Fruit fly (Drosophila melanogaster): ENCODE data around the gene Wdr82.

Wdr82 gene

dm6 chr2L:8370364-8371326, 3.6 kb upstream of the Wdr82 start, which contains the start of gene CG17292:
Gene CG17292, plus strand, starts transcription at chr2L:8370454.
- peak; percentile 98 for TF ChIP-seq Vsx2 (GFP tag; optimal IDR thresholded peaks at IDR 0.05; ENCODE audit: partially characterized antibody)
- TF ChIP-seq Mio (GFP tag; optimal IDR thresholded peaks at IDR 0.05), result no peak
- no peak for TF ChIP-seq lola (GFP tag; optimal IDR thresholded peaks at IDR 0.05)
- TF ChIP-seq dl (GFP tag; optimal IDR thresholded peaks at IDR 0.05; ENCODE audit: insufficient read depth in 1 of 2, partially characterized antibody in 2 of 2), result no peak
- TF ChIP-seq Sp1 (GFP tag; optimal IDR thresholded peaks at IDR 0.05), result no peak
- TF ChIP-seq Jra (GFP tag; optimal IDR thresholded peaks at IDR 0.05), result no peak
- TF ChIP-seq fru (GFP tag; optimal IDR thresholded peaks at IDR 0.05), result no peak
- no peak for TF ChIP-seq CG9705 (GFP tag; optimal IDR thresholded peaks at IDR 0.05)
- peak; percentile 55 for TF ChIP-seq Hnf4 (GFP tag; optimal IDR thresholded peaks at IDR 0.05)
- no peak for TF ChIP-seq CrebA (GFP tag; optimal IDR thresholded peaks at IDR 0.05; ENCODE audit: borderline replicate concordance)
- peak; percentile 49 for TF ChIP-seq rgr (GFP tag; optimal IDR thresholded peaks at IDR 0.05)
- no peak for TF ChIP-seq N (GFP tag; optimal IDR thresholded peaks at IDR 0.05)
- no peak for TF ChIP-seq dmrt93B (GFP tag; optimal IDR thresholded peaks at IDR 0.05)
- TF ChIP-seq foxo (GFP tag; optimal IDR thresholded peaks at IDR 0.05), result peak in 1 of 2 experiments; percentile 17
- TF ChIP-seq tai (GFP tag; optimal IDR thresholded peaks at IDR 0.05), result no peak
- TF ChIP-seq GATAd (GFP tag; optimal IDR thresholded peaks at IDR 0.05), result no peak
- peak; percentile 87 for TF ChIP-seq Dif (GFP tag; optimal IDR thresholded peaks at IDR 0.05; ENCODE audit: partially characterized antibody)
- TF ChIP-seq Rel (GFP tag; optimal IDR thresholded peaks at IDR 0.05), result no peak
- TF ChIP-seq Rel (tag; optimal IDR thresholded peaks at IDR 0.05), result peak; percentile 48
- peak; percentile 15 for TF ChIP-seq br (GFP tag; optimal IDR thresholded peaks at IDR 0.05)
- peak; percentile 3 for TF ChIP-seq Hr83 (GFP tag; optimal IDR thresholded peaks at IDR 0.05; ENCODE audit: poor library complexity, severe bottlenecking)
- no peak for TF ChIP-seq Myc (optimal IDR thresholded peaks at IDR 0.05)
- TF ChIP-seq CG32264 (GFP tag; optimal IDR thresholded peaks at IDR 0.05), result no peak
- TF ChIP-seq OdsH (GFP tag; optimal IDR thresholded peaks at IDR 0.05), result peak; percentile 68
- peak; percentile 41 for TF ChIP-seq h (GFP tag; optimal IDR thresholded peaks at IDR 0.05)
- TF ChIP-seq dsf (GFP tag; optimal IDR thresholded peaks at IDR 0.05; ENCODE audit: borderline replicate concordance), result no peak
- no peak for TF ChIP-seq ey (GFP tag; optimal IDR thresholded peaks at IDR 0.05)

- TF ChIP-seq Hr83 (GFP tag; optimal IDR thresholded peaks at IDR 0.05; ENCODE audit: poor library complexity, severe bottlenecking) (no peak), fru (GFP tag; optimal IDR thresholded peaks at IDR 0.05) (no peak), woc (GFP tag; optimal IDR thresholded peaks at IDR 0.05) (no peak), CrebA (GFP tag; optimal IDR thresholded peaks at IDR 0.05; ENCODE audit: borderline replicate concordance) (no peak)
Measured at dm6 chr2L:8371354-8371937, 2.8 kb upstream of the Wdr82 start.

dm6 chr2L:8372248-8372647, 2.0 kb upstream of the Wdr82 start:
- TF ChIP-seq jim (GFP tag; optimal IDR thresholded peaks at IDR 0.05), result no peak
- TF ChIP-seq Rel (GFP tag; optimal IDR thresholded peaks at IDR 0.05), result no peak
- TF ChIP-seq Rel (tag; optimal IDR thresholded peaks at IDR 0.05), result peak; percentile 27

dm6 chr2L:8376717-8377116, 2.5 kb downstream of the Wdr82 start, which contains the start of the genes CG13390 and CG17294:
Gene CG13390, minus strand, starts transcription at chr2L:8376797.
Gene CG17294, plus strand, starts transcription at chr2L:8377035.
- no peak for TF ChIP-seq usp (GFP tag; optimal IDR thresholded peaks at IDR 0.05)
- TF ChIP-seq Vsx2 (GFP tag; optimal IDR thresholded peaks at IDR 0.05; ENCODE audit: partially characterized antibody), result no peak
- no peak for TF ChIP-seq Hr78 (GFP tag; optimal IDR thresholded peaks at IDR 0.05)
- TF ChIP-seq CrebA (GFP tag; optimal IDR thresholded peaks at IDR 0.05; ENCODE audit: borderline replicate concordance), result no peak
- TF ChIP-seq Sp1 (GFP tag; optimal IDR thresholded peaks at IDR 0.05), result peak; percentile 100
- peak; percentile 99 for TF ChIP-seq Hnf4 (GFP tag; optimal IDR thresholded peaks at IDR 0.05)
- peak; percentile 99 for TF ChIP-seq psq (GFP tag; optimal IDR thresholded peaks at IDR 0.05)
- peak; percentile 83 for TF ChIP-seq Hr83 (GFP tag; optimal IDR thresholded peaks at IDR 0.05; ENCODE audit: poor library complexity, severe bottlenecking)
- peak; percentile 98 for TF ChIP-seq Jra (GFP tag; optimal IDR thresholded peaks at IDR 0.05)
- TF ChIP-seq Myc (optimal IDR thresholded peaks at IDR 0.05), result no peak
- TF ChIP-seq Mio (GFP tag; optimal IDR thresholded peaks at IDR 0.05), result peak; percentile 85
- TF ChIP-seq OdsH (GFP tag; optimal IDR thresholded peaks at IDR 0.05), result peak; percentile 99
- peak; percentile 97 for TF ChIP-seq br (GFP tag; optimal IDR thresholded peaks at IDR 0.05)
- TF ChIP-seq CG9705 (GFP tag; optimal IDR thresholded peaks at IDR 0.05), result peak; percentile 99
- TF ChIP-seq Rel (GFP tag; optimal IDR thresholded peaks at IDR 0.05), result peak; percentile 97
- peak; percentile 95 for TF ChIP-seq Rel (tag; optimal IDR thresholded peaks at IDR 0.05)
- TF ChIP-seq tai (GFP tag; optimal IDR thresholded peaks at IDR 0.05), result no peak
- TF ChIP-seq brk (GFP tag; optimal IDR thresholded peaks at IDR 0.05), result peak; percentile 99
- TF ChIP-seq N (GFP tag; optimal IDR thresholded peaks at IDR 0.05), result no peak
- TF ChIP-seq dmrt93B (GFP tag; optimal IDR thresholded peaks at IDR 0.05), result peak; percentile 99
- TF ChIP-seq dl (GFP tag; optimal IDR thresholded peaks at IDR 0.05; ENCODE audit: insufficient read depth in 1 of 2, partially characterized antibody in 2 of 2), result no peak
- peak; percentile 95 for TF ChIP-seq CG32264 (GFP tag; optimal IDR thresholded peaks at IDR 0.05)
- TF ChIP-seq HLH106 (tag; optimal IDR thresholded peaks at IDR 0.05), result peak; percentile 100
- TF ChIP-seq rgr (GFP tag; optimal IDR thresholded peaks at IDR 0.05), result peak; percentile 100
- TF ChIP-seq pan (optimal IDR thresholded peaks at IDR 0.05), result no peak
- TF ChIP-seq h (GFP tag; optimal IDR thresholded peaks at IDR 0.05), result peak; percentile 100
- TF ChIP-seq dsf (GFP tag; optimal IDR thresholded peaks at IDR 0.05; ENCODE audit: borderline replicate concordance), result peak; percentile 96
- peak; percentile 99 for TF ChIP-seq fru (GFP tag; optimal IDR thresholded peaks at IDR 0.05)
- peak; percentile 89 for TF ChIP-seq jim (GFP tag; optimal IDR thresholded peaks at IDR 0.05)
- peak; percentile 87 to 100 for TF ChIP-seq foxo (GFP tag; optimal IDR thresholded peaks at IDR 0.05)
- peak; percentile 95 for TF ChIP-seq GATAd (GFP tag; optimal IDR thresholded peaks at IDR 0.05)
- TF ChIP-seq sage (GFP tag; optimal IDR thresholded peaks at IDR 0.05), result peak; percentile 98
